Fruit fly (Drosophila melanogaster) whole organism, embryonic: ENCODE measurements around the gene ghi.

ENCODE experiments used
- Atf6 ChIP-seq: fragments of 200-800 bp; sonication (Bioruptor generic); IDR thresholded peaks from 2 replicates; pipeline ENCODE4 v1.3.6; 2022; ENCODE audit warnings: missing biosample characterization, missing genetic modification characterization
- Blimp-1 ChIP-seq: fragments of 200-800 bp; sonication (Bioruptor generic); optimal IDR thresholded peaks from 3 replicates; lab custom pipeline; 2018; ENCODE audit warnings: missing biosample characterization, missing genetic modification characterization, mild to moderate bottlenecking, moderate library complexity, missing genetic modification reagents
- CG1024 ChIP-seq: fragments of 200-800 bp; sonication (Bioruptor generic); IDR thresholded peaks from 2 replicates; pipeline ENCODE4 v1.3.6; 2022; ENCODE audit warnings: missing biosample characterization, missing genetic modification characterization
- CG10274 ChIP-seq: fragments of 200-800 bp; sonication (Bioruptor generic); optimal IDR thresholded peaks from 3 replicates; lab custom pipeline; 2017; ENCODE audit warnings: missing biosample characterization, mild to moderate bottlenecking, missing genetic modification characterization
- CG10979 ChIP-seq: fragments of 200-800 bp; sonication (Bioruptor generic); optimal IDR thresholded peaks from 2 replicates; lab custom pipeline; 2018; ENCODE audit warnings: missing biosample characterization, mild to moderate bottlenecking, missing genetic modification characterization, moderate library complexity
- CG11085 ChIP-seq: fragments of 200-800 bp; sonication (Bioruptor generic); IDR thresholded peaks from 2 replicates; pipeline ENCODE4 v1.3.6; 2022; ENCODE audit warnings: missing biosample characterization, missing genetic modification characterization
- CG13624 ChIP-seq: fragments of 200-800 bp; sonication (Bioruptor generic); optimal IDR thresholded peaks from 2 replicates; lab custom pipeline; 2016; ENCODE audit warnings: missing biosample characterization, missing genetic modification characterization
- CG16813 ChIP-seq: fragments of 200-800 bp; sonication (Bioruptor generic); IDR thresholded peaks from 3 replicates; pipeline ENCODE4 v1.3.6; 2022; ENCODE audit warnings: missing biosample characterization, missing genetic modification characterization; ENCODE audit not compliant: partially characterized antibody
- CG16863 ChIP-seq: fragments of 200-800 bp; sonication (Bioruptor generic); optimal IDR thresholded peaks from 3 replicates; lab custom pipeline; 2016; ENCODE audit warnings: missing biosample characterization, missing genetic modification characterization
- CG17829 ChIP-seq: fragments of 200-800 bp; optimal IDR thresholded peaks from 2 replicates; lab custom pipeline; 2019; ENCODE audit warnings: missing biosample characterization, mild to moderate bottlenecking, missing genetic modification characterization, moderate library complexity
- CG18619 ChIP-seq: fragments of 200-800 bp; sonication (Bioruptor generic); optimal IDR thresholded peaks from 3 replicates; lab custom pipeline; 2017; ENCODE audit warnings: missing biosample characterization, mild to moderate bottlenecking, missing genetic modification characterization
- CG2889 ChIP-seq: fragments of 200-800 bp; sonication (Bioruptor generic); IDR thresholded peaks from 3 replicates; pipeline ENCODE4 v1.3.6; 2022; ENCODE audit warnings: missing biosample characterization, missing genetic modification characterization
- CG3163 ChIP-seq: fragments of 200-800 bp; sonication (Bioruptor generic); optimal IDR thresholded peaks from 3 replicates; lab custom pipeline; 2016; ENCODE audit warnings: missing biosample characterization, missing genetic modification characterization
- CG33557 ChIP-seq: fragments of 200-800 bp; sonication (Bioruptor generic); optimal IDR thresholded peaks from 2 replicates; lab custom pipeline; 2019; ENCODE audit warnings: missing biosample characterization, mild to moderate bottlenecking, missing genetic modification characterization, moderate library complexity
- CG4360 ChIP-seq: fragments of 200-800 bp; sonication (Bioruptor generic); IDR thresholded peaks from 2 replicates; pipeline ENCODE4 v1.3.6; 2022; ENCODE audit warnings: missing biosample characterization, missing genetic modification characterization
- CG43689 ChIP-seq: fragments of 200-800 bp; sonication (Bioruptor generic); IDR thresholded peaks from 2 replicates; pipeline ENCODE4 v1.3.6; 2022; ENCODE audit warnings: missing biosample characterization, missing genetic modification characterization
- CG4424 ChIP-seq: fragments of 200-800 bp; sonication (Bioruptor generic); optimal IDR thresholded peaks from 3 replicates; lab custom pipeline; 2016; ENCODE audit warnings: missing biosample characterization, missing genetic modification characterization
- CG4707 ChIP-seq: fragments of 200-800 bp; sonication (Bioruptor generic); optimal IDR thresholded peaks from 2 replicates; lab custom pipeline; 2018; ENCODE audit warnings: missing biosample characterization, mild to moderate bottlenecking, missing genetic modification characterization, moderate library complexity
- CG6765 ChIP-seq: fragments of 200-800 bp; sonication (Bioruptor generic); optimal IDR thresholded peaks from 3 replicates; lab custom pipeline; 2017; ENCODE audit warnings: missing biosample characterization, mild to moderate bottlenecking, missing genetic modification characterization
- CG7556 ChIP-seq: fragments of 200-800 bp; sonication (Bioruptor generic); optimal IDR thresholded peaks from 2 replicates; lab custom pipeline; 2017; ENCODE audit warnings: missing biosample characterization, mild to moderate bottlenecking, missing genetic modification characterization
- CG7987 ChIP-seq: fragments of 200-800 bp; sonication (Bioruptor generic); optimal IDR thresholded peaks from 2 replicates; lab custom pipeline; 2018; ENCODE audit warnings: missing biosample characterization, mild to moderate bottlenecking, missing genetic modification characterization, moderate library complexity
- CG8765 ChIP-seq: fragments of 200-800 bp; sonication (Bioruptor generic); IDR thresholded peaks from 2 replicates; pipeline ENCODE4 v1.3.6; 2022; ENCODE audit warnings: missing biosample characterization, missing genetic modification characterization
- CG9727 ChIP-seq: fragments of 200-800 bp; sonication (Bioruptor generic); optimal IDR thresholded peaks from 3 replicates; lab custom pipeline; 2017; ENCODE audit warnings: missing biosample characterization, mild to moderate bottlenecking, missing genetic modification characterization
- Elba2 ChIP-seq: fragments of 200-800 bp; sonication (Bioruptor generic); optimal IDR thresholded peaks from 3 replicates; lab custom pipeline; 2016; ENCODE audit warnings: missing biosample characterization, missing genetic modification characterization
- Fer3 ChIP-seq: fragments of 200-800 bp; sonication (Bioruptor generic); optimal IDR thresholded peaks from 2 replicates; lab custom pipeline; 2018; ENCODE audit warnings: missing biosample characterization, mild to moderate bottlenecking, missing genetic modification characterization, moderate library complexity
- HmgD ChIP-seq: fragments of 200-800 bp; sonication (Bioruptor generic); optimal IDR thresholded peaks from 3 replicates; lab custom pipeline; 2016; ENCODE audit warnings: missing biosample characterization, missing genetic modification characterization
- Hr39 ChIP-seq: fragments of >200 bp; optimal IDR thresholded peaks from 2 replicates; lab custom pipeline; 2017
- Lhr ChIP-seq: fragments of 200-800 bp; sonication (Bioruptor generic); optimal IDR thresholded peaks from 3 replicates; lab custom pipeline; 2017; ENCODE audit warnings: mild to moderate bottlenecking, missing biosample characterization, missing genetic modification reagents, missing genetic modification characterization
- Max ChIP-seq: fragments of 200-800 bp; sonication (Bioruptor generic); optimal IDR thresholded peaks from 2 replicates; lab custom pipeline; 2016; ENCODE audit warnings: missing biosample characterization, mild to moderate bottlenecking, missing genetic modification characterization
- NC2α ChIP-seq: fragments of 200-800 bp; sonication (Bioruptor generic); optimal IDR thresholded peaks from 2 replicates; lab custom pipeline; 2016; ENCODE audit warnings: missing biosample characterization, missing genetic modification characterization
- Rx ChIP-seq: fragments of 200-800 bp; sonication (Bioruptor generic); IDR thresholded peaks from 2 replicates; pipeline ENCODE4 v1.3.6; 2022; ENCODE audit warnings: missing biosample characterization, missing genetic modification characterization
- ash1 ChIP-seq: fragments of 200-800 bp; sonication (Bioruptor generic); optimal IDR thresholded peaks from 2 replicates; lab custom pipeline; 2018; ENCODE audit warnings: missing biosample characterization, mild to moderate bottlenecking, missing genetic modification characterization
- caup ChIP-seq: fragments of 200-800 bp; sonication (Bioruptor generic); optimal IDR thresholded peaks from 3 replicates; lab custom pipeline; 2017; ENCODE audit warnings: missing biosample characterization, mild to moderate bottlenecking, missing genetic modification characterization, moderate library complexity; ENCODE audit not compliant: severe bottlenecking
- da ChIP-seq: fragments of 200-800 bp; sonication (Bioruptor generic); optimal IDR thresholded peaks from 2 replicates; lab custom pipeline; 2016; ENCODE audit warnings: missing biosample characterization, missing genetic modification characterization
- disco-r ChIP-seq: fragments of 200-800 bp; sonication (Bioruptor generic); optimal IDR thresholded peaks from 2 replicates; lab custom pipeline; 2016; ENCODE audit warnings: missing biosample characterization, missing genetic modification characterization
- h ChIP-seq: fragments of >200 bp; optimal IDR thresholded peaks from 2 replicates; lab custom pipeline; 2017
- ind ChIP-seq: fragments of 200-800 bp; sonication (Bioruptor generic); optimal IDR thresholded peaks from 3 replicates; lab custom pipeline; 2016; ENCODE audit warnings: missing biosample characterization, missing genetic modification characterization
- lola ChIP-seq, 3 experiments: fragments of >200 bp in 2 of 3; fragments of 200-800 bp in 1 of 3; sonication (Bioruptor generic) in 1 of 3; optimal IDR thresholded peaks; 2 replicates each; lab custom pipeline; 2017 to 2019; ENCODE audit warnings: missing biosample characterization in 3 of 3, missing genetic modification characterization in 3 of 3, mild to moderate bottlenecking in 1 of 3, moderate library complexity in 1 of 3
- org-1 ChIP-seq: fragments of 200-800 bp; sonication (Bioruptor generic); optimal IDR thresholded peaks from 2 replicates; lab custom pipeline; 2017; ENCODE audit warnings: missing biosample characterization, missing genetic modification characterization
- pho ChIP-seq: fragments of 200-800 bp; sonication (Bioruptor generic); optimal IDR thresholded peaks from 2 replicates; lab custom pipeline; 2016; ENCODE audit warnings: missing biosample characterization, missing genetic modification characterization
- pita ChIP-seq: fragments of 200-800 bp; sonication (Bioruptor generic); optimal IDR thresholded peaks from 2 replicates; lab custom pipeline; 2017; ENCODE audit warnings: missing biosample characterization, mild to moderate bottlenecking, missing genetic modification characterization
- pnt ChIP-seq: fragments of 200-800 bp; sonication (Bioruptor generic); optimal IDR thresholded peaks from 3 replicates; lab custom pipeline; 2016; ENCODE audit warnings: missing biosample characterization, missing genetic modification characterization
- rib ChIP-seq: fragments of 200-800 bp; sonication (Bioruptor generic); IDR thresholded peaks from 2 replicates; pipeline ENCODE4 v1.3.6; 2022; ENCODE audit warnings: missing biosample characterization, missing genetic modification characterization
- ro ChIP-seq: fragments of 200-800 bp; sonication (Bioruptor generic); IDR thresholded peaks from 2 replicates; pipeline ENCODE4 v1.3.6; 2022; ENCODE audit warnings: missing biosample characterization, missing genetic modification characterization
- sens ChIP-seq: fragments of 200-800 bp; sonication (Bioruptor generic); peaks from one replicate; lab custom pipeline; 2016; ENCODE audit warnings: missing biosample characterization, missing genetic modification characterization
- seq ChIP-seq: fragments of 200-800 bp; sonication (Bioruptor generic); IDR thresholded peaks from 2 replicates; pipeline ENCODE4 v1.3.6; 2022; ENCODE audit warnings: missing biosample characterization, missing genetic modification characterization
- sr ChIP-seq: fragments of 200-800 bp; sonication (Bioruptor generic); IDR thresholded peaks from 3 replicates; pipeline ENCODE4 v1.3.6; 2022; ENCODE audit warnings: missing biosample characterization, missing genetic modification characterization
- tio ChIP-seq: fragments of 200-800 bp; sonication (Bioruptor generic); optimal IDR thresholded peaks from 2 replicates; lab custom pipeline; 2017; ENCODE audit warnings: missing biosample characterization, missing genetic modification characterization, inconsistent platforms
- tna ChIP-seq: fragments of 200-800 bp; sonication (Bioruptor generic); IDR thresholded peaks from 2 replicates; pipeline ENCODE4 v1.3.6; 2022; ENCODE audit warnings: missing biosample characterization, missing genetic modification characterization; ENCODE audit not compliant: partially characterized antibody
- unpg ChIP-seq: fragments of 200-800 bp; sonication (Bioruptor generic); optimal IDR thresholded peaks from 3 replicates; lab custom pipeline; 2018; ENCODE audit warnings: missing biosample characterization, mild to moderate bottlenecking, missing genetic modification characterization, moderate library complexity
- z ChIP-seq: fragments of 200-800 bp; sonication (Bioruptor generic); IDR thresholded peaks from 3 replicates; pipeline ENCODE4 v1.3.6; 2022; ENCODE audit warnings: missing biosample characterization, missing genetic modification characterization

Gene ghi

DNA sequence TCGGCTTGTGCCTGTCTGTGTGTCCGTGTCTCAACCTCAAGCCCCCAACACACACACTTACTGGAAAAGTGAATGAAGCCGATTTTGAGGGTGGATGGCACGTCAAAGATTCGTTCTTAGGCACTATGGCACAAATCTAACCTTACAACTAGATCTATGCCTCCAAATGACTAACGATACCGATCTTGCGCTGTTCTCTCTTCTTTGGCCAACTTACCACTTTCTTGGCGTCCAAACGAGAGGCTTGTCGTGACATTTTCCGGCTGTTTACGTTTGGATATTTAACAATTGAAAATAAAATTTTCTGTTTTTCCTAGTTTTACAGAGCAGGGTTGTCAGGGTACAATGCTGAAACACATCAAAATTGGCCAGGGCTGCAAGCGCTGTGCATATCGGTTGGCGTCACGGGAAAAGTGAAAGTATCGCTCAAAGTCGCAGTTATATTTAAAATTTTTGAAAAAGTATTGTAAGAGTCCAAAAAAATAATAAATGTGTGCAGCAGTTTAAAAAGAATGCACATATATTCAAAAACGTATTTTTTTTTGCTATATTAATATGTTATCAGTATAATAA is 9.7 kb upstream of the ghi start, which contains the start of the genes Bet3 and Nf-YA (continued):
- TF ChIP-seq Elba2 (GFP tag; lab: Kevin White, UChicago) (peak; percentile 7), ash1 (GFP tag; lab: Kevin White, UChicago) (no peak), rib (GFP tag; lab: Robert Waterston, UW) (peak; percentile 35; the same call in 1 of the 2 replicates), CG3163 (peak; percentile 17), da (GFP tag; lab: Kevin White, UChicago) (peak; percentile 0), Max (no peak), CG6765 (GFP tag; lab: Kevin White, UChicago) (no peak), Lhr (GFP tag; lab: Kevin White, UChicago) (peak; percentile 44), CG4707 (GFP tag; lab: Kevin White, UChicago) (no peak), Rx (GFP tag; lab: Robert Waterston, UW) (0 out of 2 replicates have a peak, but pooled peaks have one; percentile 33), CG7556 (GFP tag; lab: Kevin White, UChicago) (no peak), CG33557 (GFP tag; lab: Kevin White, UChicago) (no peak), pnt (GFP tag; lab: Kevin White, UChicago) (peak; percentile 49), CG13624 (GFP tag; lab: Kevin White, UChicago) (peak; percentile 71), CG17829 (tag; lab: Kevin White, UChicago) (peak; percentile 52), Hr39 (lab: Kevin White, UChicago) (no peak), ro (no peak), Atf6 (GFP tag; lab: Robert Waterston, UW) (0 out of 2 replicates have a peak, but pooled peaks have one; percentile 16), caup (GFP tag; lab: Kevin White, UChicago) (peak; percentile 35), tio (GFP tag; lab: Kevin White, UChicago) (no peak), CG16813 (GFP tag; lab: Robert Waterston, UW) (peak; percentile 85), sr (no peak), ind (GFP tag; lab: Kevin White, UChicago) (peak; percentile 61), CG10274 (GFP tag; lab: Kevin White, UChicago) (no peak), CG18619 (peak; percentile 34), CG11085 (GFP tag; lab: Robert Waterston, UW) (peak; percentile 57; the same call in 1 of the 2 replicates), tna (GFP tag; lab: Robert Waterston, UW) (peak; percentile 66), z (GFP tag; lab: Robert Waterston, UW) (no peak), disco-r (no peak), CG9727 (peak; percentile 41), pho (GFP tag; lab: Kevin White, UChicago) (peak; percentile 43), CG43689 (GFP tag; lab: Robert Waterston, UW) (no peak), CG10979 (tag; lab: Kevin White, UChicago) (peak; percentile 47), seq (GFP tag; lab: Robert Waterston, UW) (no peak), Fer3 (tag; lab: Kevin White, UChicago) (peak; percentile 16), CG1024 (GFP tag; lab: Robert Waterston, UW) (no peak), CG8765 (GFP tag; lab: Robert Waterston, UW) (no peak), unpg (no peak), HmgD (GFP tag; lab: Kevin White, UChicago) (peak; percentile 67), CG2889 (GFP tag; lab: Robert Waterston, UW) (no peak), CG16863 (GFP tag; lab: Kevin White, UChicago) (no peak), h (lab: Kevin White, UChicago) (no peak), CG4424 (GFP tag; lab: Kevin White, UChicago) (peak; percentile 51), NC2α (GFP tag; lab: Kevin White, UChicago) (no peak), org-1 (GFP tag; lab: Kevin White, UChicago) (no peak), sens (peak; percentile 92), Blimp-1 (peak; percentile 99), CG4360 (GFP tag; lab: Robert Waterston, UW) (no peak), pita (GFP tag; lab: Kevin White, UChicago) (peak; percentile 37), CG7987 (GFP tag; lab: Kevin White, UChicago) (peak; percentile 35), lola (GFP tag; optimal IDR thresholded peaks at IDR 0.05; lab: Kevin White, UChicago) (peak in 1 of 3 experiments; percentile 9)
